Worm (Caenorhabditis elegans) whole organism, young adult: ENCODE measurements around the gene grk-2.

ENCODE experiments used
- B0261.1 ChIP-seq: sonication (generic microtip); optimal IDR thresholded peaks from 2 replicates; lab custom pipeline; 2016; ENCODE audit warnings: mild to moderate bottlenecking, missing genetic modification characterization, moderate library complexity, missing compliant biosample characterization
- F33H1.4 ChIP-seq: fragments of 200-800 bp; sonication (Bioruptor generic); IDR thresholded peaks from 2 replicates; pipeline ENCODE4 v1.3.6; 2022; ENCODE audit warnings: missing genetic modification reagents, missing genetic modification characterization, missing compliant biosample characterization
- F52B5.7 ChIP-seq: sonication (generic microtip); optimal IDR thresholded peaks from 2 replicates; lab custom pipeline; 2016; ENCODE audit warnings: mild to moderate bottlenecking, missing genetic modification characterization, missing compliant biosample characterization
- F57C9.4 ChIP-seq: sonication (generic microtip); optimal IDR thresholded peaks from 2 replicates; lab custom pipeline; 2017; ENCODE audit warnings: mild to moderate bottlenecking, missing genetic modification characterization, missing compliant biosample characterization
- Y53G8AR.9 ChIP-seq: fragments of 200-800 bp; sonication (Bioruptor generic); conservative IDR thresholded peaks from 2 replicates; pipeline ENCODE4 v1.3.6; 2022; ENCODE audit warnings: missing genetic modification reagents, missing genetic modification characterization, missing compliant biosample characterization
- Y56A3A.18 ChIP-seq: fragments of 200-800 bp; sonication (Bioruptor generic); IDR thresholded peaks from 2 replicates; pipeline ENCODE4 v1.3.6; 2022; ENCODE audit warnings: missing genetic modification reagents, missing genetic modification characterization, missing compliant biosample characterization
- ama-1 ChIP-seq, 3 experiments: fragments of 150-350 bp in 1 of 3; sonication (generic microtip) in 2 of 3; optimal IDR thresholded peaks; 2 replicates each; lab custom pipeline; 2014 to 2018; ENCODE audit warnings: missing biosample characterization in 2 of 3, missing genetic modification characterization in 2 of 3, missing genetic modification reagents in 2 of 3
- aptf-2 ChIP-seq: fragments of 200-800 bp; sonication (Bioruptor generic); conservative IDR thresholded peaks from 2 replicates; pipeline ENCODE4 v1.3.6; 2022; ENCODE audit warnings: missing genetic modification reagents, missing genetic modification characterization, missing compliant biosample characterization
- attf-5 ChIP-seq: fragments of 200-800 bp; sonication (Bioruptor generic); optimal IDR thresholded peaks from 2 replicates; lab custom pipeline; 2018; ENCODE audit warnings: mild to moderate bottlenecking, missing genetic modification characterization, missing compliant biosample characterization
- cebp-1 ChIP-seq, 2 experiments: fragments of 200-800 bp in 1 of 2; sonication (Bioruptor generic) in 1 of 2; sonication (generic microtip) in 1 of 2; IDR thresholded peaks in 1 of 2; optimal IDR thresholded peaks in 1 of 2; 2 replicates each; pipeline versions ENCODE4 v1.3.6 to Lab custom; 2017 to 2022; ENCODE audit warnings: missing compliant biosample characterization in 2 of 2, missing genetic modification characterization in 2 of 2, mild to moderate bottlenecking in 1 of 2, missing genetic modification reagents in 1 of 2, moderate library complexity in 1 of 2
- ceh-100 ChIP-seq: fragments of 200-800 bp; sonication (Bioruptor generic); IDR thresholded peaks from 2 replicates; pipeline ENCODE4 v1.3.6; 2022; ENCODE audit warnings: missing genetic modification reagents, missing genetic modification characterization, missing compliant biosample characterization
- ceh-91 ChIP-seq: fragments of 200-800 bp; sonication (Bioruptor generic); IDR thresholded peaks from 2 replicates; pipeline ENCODE4 v1.3.6; 2022; ENCODE audit warnings: missing genetic modification reagents, missing genetic modification characterization, missing compliant biosample characterization
- dox-1 ChIP-seq: fragments of 200-800 bp; sonication (Bioruptor generic); IDR thresholded peaks from 2 replicates; pipeline ENCODE4 v1.3.6; 2022; ENCODE audit warnings: missing genetic modification reagents, missing genetic modification characterization, missing compliant biosample characterization
- efl-1 ChIP-seq: fragments of 150-350 bp; optimal IDR thresholded peaks from 2 replicates; lab custom pipeline; 2014; ENCODE audit warnings: missing biosample characterization, missing genetic modification reagents, missing genetic modification characterization
- ekl-4 ChIP-seq: fragments of 200-800 bp; sonication (Bioruptor generic); IDR thresholded peaks from 2 replicates; pipeline ENCODE4 v1.3.6; 2022; ENCODE audit warnings: missing genetic modification reagents, missing genetic modification characterization, missing compliant biosample characterization
- him-1 ChIP-seq: sonication (generic microtip); optimal IDR thresholded peaks from 2 replicates; lab custom pipeline; 2016; ENCODE audit warnings: missing genotype, missing genetic modification reagents, missing genetic modification characterization, missing compliant biosample characterization
- hmg-1.2 ChIP-seq: fragments of 200-800 bp; sonication (Bioruptor generic); IDR thresholded peaks from 2 replicates; pipeline ENCODE4 v1.3.6; 2022; ENCODE audit warnings: missing genetic modification reagents, missing genetic modification characterization, missing compliant biosample characterization
- hrde-1 ChIP-seq: sonication (generic microtip); optimal IDR thresholded peaks from 2 replicates; lab custom pipeline; 2016; ENCODE audit warnings: missing genetic modification characterization, mild to moderate bottlenecking, missing compliant biosample characterization, moderate library complexity, missing genotype, missing genetic modification reagents, borderline replicate concordance
- lag-1 ChIP-seq: fragments of 200-800 bp; sonication (Bioruptor generic); IDR thresholded peaks from 2 replicates; pipeline ENCODE4 v1.3.6; 2022; ENCODE audit warnings: missing genetic modification reagents, missing genetic modification characterization, missing compliant biosample characterization
- lsl-1 ChIP-seq: fragments of 200-800 bp; sonication (Bioruptor generic); optimal IDR thresholded peaks from 2 replicates; lab custom pipeline; 2018; ENCODE audit warnings: mild to moderate bottlenecking, missing genetic modification characterization, moderate library complexity, missing compliant biosample characterization
- lsy-27 ChIP-seq: sonication (generic microtip); optimal IDR thresholded peaks from 2 replicates; lab custom pipeline; 2017; ENCODE audit warnings: missing genetic modification characterization, mild to moderate bottlenecking, missing compliant biosample characterization, antibody characterized with exemption, missing genotype, borderline replicate concordance; ENCODE audit not compliant: insufficient read depth
- madf-3 ChIP-seq: fragments of 200-800 bp; sonication (Bioruptor generic); IDR thresholded peaks from 2 replicates; pipeline ENCODE4 v1.3.6; 2022; ENCODE audit warnings: missing genetic modification reagents, missing genetic modification characterization, missing compliant biosample characterization
- madf-6 ChIP-seq: fragments of 200-800 bp; sonication (Bioruptor generic); IDR thresholded peaks from 2 replicates; pipeline ENCODE4 v1.3.6; 2022; ENCODE audit warnings: missing genetic modification reagents, missing genetic modification characterization, missing compliant biosample characterization
- madf-8 ChIP-seq: fragments of 200-800 bp; sonication (Bioruptor generic); conservative IDR thresholded peaks from 2 replicates; pipeline ENCODE4 v1.3.6; 2022; ENCODE audit warnings: missing genetic modification reagents, missing genetic modification characterization, missing compliant biosample characterization
- mcd-1 ChIP-seq: fragments of 200-800 bp; sonication (Bioruptor generic); IDR thresholded peaks from 2 replicates; pipeline ENCODE4 v1.3.6; 2022; ENCODE audit warnings: missing genetic modification reagents, missing genetic modification characterization, missing compliant biosample characterization
- mxl-1 ChIP-seq: sonication (generic microtip); optimal IDR thresholded peaks from 2 replicates; lab custom pipeline; 2016; ENCODE audit warnings: missing genetic modification characterization, missing compliant biosample characterization
- nhr-80 ChIP-seq: sonication (generic microtip); optimal IDR thresholded peaks from 2 replicates; lab custom pipeline; 2016; ENCODE audit warnings: missing genetic modification characterization, missing compliant biosample characterization
- rcor-1 ChIP-seq: fragments of 200-800 bp; sonication (Bioruptor generic); IDR thresholded peaks from 2 replicates; pipeline ENCODE4 v1.3.6; 2022; ENCODE audit warnings: missing genetic modification reagents, missing genetic modification characterization, missing compliant biosample characterization
- repo-1 ChIP-seq: sonication (generic microtip); optimal IDR thresholded peaks from 2 replicates; lab custom pipeline; 2017; ENCODE audit warnings: mild to moderate bottlenecking, missing genetic modification characterization, missing compliant biosample characterization
- snpc-3.4 ChIP-seq: sonication (generic microtip); optimal IDR thresholded peaks from 2 replicates; lab custom pipeline; 2017; ENCODE audit warnings: missing genetic modification characterization, mild to moderate bottlenecking, missing compliant biosample characterization, antibody characterized with exemption, moderate library complexity, missing genotype, missing genetic modification reagents
- tbx-9 ChIP-seq: sonication (generic microtip); optimal IDR thresholded peaks from 2 replicates; lab custom pipeline; 2016; ENCODE audit warnings: borderline replicate concordance, missing genetic modification characterization, inconsistent platforms, missing compliant biosample characterization
- unc-62 ChIP-seq: fragments of 150-350 bp; optimal IDR thresholded peaks from 2 replicates; lab custom pipeline; 2014; ENCODE audit warnings: missing biosample characterization, missing genetic modification reagents, missing genetic modification characterization
- xnd-1 ChIP-seq: sonication (generic microtip); optimal IDR thresholded peaks from 2 replicates; lab custom pipeline; 2016; ENCODE audit warnings: missing genotype, missing genetic modification reagents, missing genetic modification characterization, missing compliant biosample characterization
- zim-3 ChIP-seq: sonication (generic microtip); optimal IDR thresholded peaks from 2 replicates; lab custom pipeline; 2017; ENCODE audit warnings: mild to moderate bottlenecking, missing genetic modification characterization, moderate library complexity, missing compliant biosample characterization
- ztf-22 ChIP-seq: fragments of 200-800 bp; sonication (Bioruptor generic); optimal IDR thresholded peaks from 2 replicates; lab custom pipeline; 2018; ENCODE audit warnings: mild to moderate bottlenecking, missing genetic modification characterization, moderate library complexity, missing compliant biosample characterization
- ztf-3 ChIP-seq: fragments of 200-800 bp; sonication (Bioruptor generic); optimal IDR thresholded peaks from 2 replicates; lab custom pipeline; 2018; ENCODE audit warnings: mild to moderate bottlenecking, missing genetic modification characterization, missing compliant biosample characterization

Gene grk-2

DNA sequence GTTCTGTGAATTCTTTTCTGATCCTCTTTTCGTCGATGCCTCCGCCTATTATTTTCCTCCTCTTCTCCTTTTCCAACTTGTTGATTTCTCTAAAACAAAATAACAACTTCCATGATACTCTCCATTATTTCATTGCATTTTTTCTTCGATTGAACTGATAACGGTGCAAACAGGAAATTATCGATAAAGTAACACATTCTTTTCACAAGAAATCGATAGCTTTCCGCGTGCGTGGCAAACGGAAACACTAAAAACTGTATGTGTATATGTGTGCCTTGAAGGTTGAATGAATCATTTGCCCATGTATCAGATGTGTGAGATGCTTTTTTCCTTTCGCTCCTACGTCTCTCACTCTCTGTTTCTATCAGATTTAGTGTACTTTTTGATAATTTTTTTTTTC is 24.3 kb upstream of the grk-2 start:
- TF ChIP-seq nhr-80 (peak; percentile 63), tbx-9 (no peak)

DNA sequence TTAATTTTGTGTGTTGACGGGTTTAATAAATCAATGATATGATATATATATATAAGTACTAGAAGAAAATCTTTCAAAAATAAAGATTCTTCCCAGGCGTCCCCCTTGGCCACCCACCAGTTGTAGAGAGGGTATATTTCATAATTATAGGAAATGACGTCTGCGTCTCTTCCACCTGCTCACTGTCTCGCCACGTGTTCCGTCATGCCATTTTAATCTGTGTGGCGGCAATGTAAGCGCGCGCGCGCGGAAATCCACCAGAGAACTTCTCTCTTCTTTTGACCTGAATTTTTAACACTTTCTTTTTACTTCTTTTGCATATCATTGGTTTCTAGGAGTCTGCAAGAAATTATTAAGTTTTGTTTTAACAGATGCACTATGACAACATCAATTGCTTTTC is 21.6 kb upstream of the grk-2 start:
- TF ChIP-seq hmg-1.2 (GFP tag; lab: Robert Waterston, UW): peak; percentile 89
- TF ChIP-seq ekl-4: no peak
- peak; percentile 89 for TF ChIP-seq madf-6 (GFP tag; lab: Robert Waterston, UW)
- no peak for TF ChIP-seq mxl-1
- TF ChIP-seq unc-62 (GFP tag; lab: Kevin White, UChicago): no peak
- peak; percentile 78 for TF ChIP-seq efl-1 (GFP tag; lab: Kevin White, UChicago)
- TF ChIP-seq attf-5 (GFP tag; lab: Kevin White, UChicago): no peak
- 0 out of 2 replicates have a peak, but pooled peaks have one; percentile 12 for TF ChIP-seq F33H1.4 (GFP tag; lab: Robert Waterston, UW)
- TF ChIP-seq xnd-1: peak; percentile 47
- TF ChIP-seq aptf-2: 0 out of 2 replicates have a peak, but pooled peaks have one; percentile 23
- 0 out of 2 replicates have a peak, but pooled peaks have one; percentile 8 for TF ChIP-seq cebp-1 (GFP tag; IDR thresholded peaks at IDR 0.05; lab: Robert Waterston, UW)
- TF ChIP-seq cebp-1 (tag; optimal IDR thresholded peaks at IDR 0.05; lab: Kevin White, UChicago): peak; percentile 81
- 0 out of 2 replicates have a peak, but pooled peaks have one; percentile 49 for TF ChIP-seq madf-3
- TF ChIP-seq ztf-22 (GFP tag; lab: Kevin White, UChicago): no peak
- TF ChIP-seq snpc-3.4: no peak
- peak; percentile 53 for TF ChIP-seq madf-8 (GFP tag; lab: Robert Waterston, UW)
- 0 out of 2 replicates have a peak, but pooled peaks have one; percentile 19 for TF ChIP-seq ceh-91 (GFP tag; lab: Robert Waterston, UW)
- peak; percentile 30; the same call in 1 of the 2 replicates for TF ChIP-seq mcd-1 (GFP tag; lab: Robert Waterston, UW)
- TF ChIP-seq dox-1 (GFP tag; lab: Robert Waterston, UW): 0 out of 2 replicates have a peak, but pooled peaks have one; percentile 21
- TF ChIP-seq B0261.1 (tag; lab: Kevin White, UChicago): no peak

ce11 chrIII:656660-657059 is 19.3 kb upstream of the grk-2 start:
- TF ChIP-seq lag-1 (no peak), rcor-1 (GFP tag; lab: Robert Waterston, UW) (no peak), F52B5.7 (tag; lab: Kevin White, UChicago) (no peak), him-1 (no peak), ama-1 (optimal IDR thresholded peaks at IDR 0.05; lab: Kevin White, UChicago) (no peak), ama-1 (GFP tag; optimal IDR thresholded peaks at IDR 0.05; lab: Kevin White, UChicago) (no peak), lsl-1 (GFP tag; lab: Kevin White, UChicago) (no peak), F57C9.4 (tag; lab: Kevin White, UChicago) (no peak)

- TF ChIP-seq repo-1 (tag; lab: Kevin White, UChicago) (no peak), lsy-27 (no peak), Y53G8AR.9 (GFP tag; lab: Robert Waterston, UW) (no peak)
Measured at ce11 chrIII:657241-657640, 18.7 kb upstream of the grk-2 start.

- no peak for TF ChIP-seq F33H1.4 (GFP tag; lab: Robert Waterston, UW)
- TF ChIP-seq Y56A3A.18 (GFP tag; lab: Robert Waterston, UW): no peak
- no peak for TF ChIP-seq ceh-100 (GFP tag; lab: Robert Waterston, UW)
- TF ChIP-seq zim-3 (tag; lab: Kevin White, UChicago): no peak
- no peak for TF ChIP-seq hrde-1 (tag; lab: Kevin White, UChicago)
- TF ChIP-seq cebp-1 (GFP tag; IDR thresholded peaks at IDR 0.05; lab: Robert Waterston, UW): no peak
- no peak for TF ChIP-seq cebp-1 (tag; optimal IDR thresholded peaks at IDR 0.05; lab: Kevin White, UChicago)
- TF ChIP-seq lsl-1 (GFP tag; lab: Kevin White, UChicago): no peak
- no peak for TF ChIP-seq ztf-3
- TF ChIP-seq F52B5.7 (tag; lab: Kevin White, UChicago): no peak
Measured at ce11 chrIII:658357-658756, 17.6 kb upstream of the grk-2 start, which contains the start of gene C09F5.1. TSS of gene C09F5.1 (plus strand) at chrIII:658709.
